Fruit fly (Drosophila melanogaster) whole organism, prepupa: ENCODE data around the gene CG12091.

Experiments used
- CG10631 ChIP-seq: fragments of 200-800 bp; sonication (Bioruptor generic); optimal IDR thresholded peaks from 2 replicates; lab custom pipeline; 2016; ENCODE audit warnings: missing biosample characterization, missing genetic modification characterization
- CG10669 ChIP-seq: fragments of 200-800 bp; sonication (Bioruptor generic); optimal IDR thresholded peaks from 3 replicates; lab custom pipeline; 2018; ENCODE audit warnings: missing biosample characterization, mild to moderate bottlenecking, missing genetic modification characterization, moderate library complexity
- CG15336 ChIP-seq: fragments of 200-800 bp; sonication (Bioruptor generic); IDR thresholded peaks from 2 replicates; pipeline ENCODE4 v1.3.6; 2022; ENCODE audit warnings: missing biosample characterization, missing genetic modification characterization
- CG16779 ChIP-seq: fragments of 200-800 bp; sonication (Bioruptor generic); optimal IDR thresholded peaks from 3 replicates; lab custom pipeline; 2017; ENCODE audit warnings: missing biosample characterization, mild to moderate bottlenecking, missing genetic modification characterization
- CG3032 ChIP-seq: fragments of 200-800 bp; optimal IDR thresholded peaks from 2 replicates; lab custom pipeline; 2019; ENCODE audit warnings: missing biosample characterization, mild to moderate bottlenecking, missing genetic modification characterization, moderate library complexity
- CG31627 ChIP-seq: fragments of 200-800 bp; sonication (Bioruptor generic); optimal IDR thresholded peaks from 3 replicates; lab custom pipeline; 2016; ENCODE audit warnings: missing biosample characterization, missing genetic modification characterization
- CG32006 ChIP-seq: fragments of 200-800 bp; sonication (Bioruptor generic); optimal IDR thresholded peaks from 3 replicates; lab custom pipeline; 2017; ENCODE audit warnings: missing biosample characterization, mild to moderate bottlenecking, missing genetic modification characterization
- CG34406 ChIP-seq: fragments of 200-800 bp; sonication (Bioruptor generic); optimal IDR thresholded peaks from 3 replicates; lab custom pipeline; 2016; ENCODE audit warnings: missing biosample characterization, missing genetic modification characterization
- CG3919 ChIP-seq: fragments of 200-800 bp; sonication (Bioruptor generic); optimal IDR thresholded peaks from 3 replicates; lab custom pipeline; 2016; ENCODE audit warnings: missing biosample characterization, missing genetic modification characterization
- CG4318 ChIP-seq: fragments of 200-800 bp; sonication (Bioruptor generic); optimal IDR thresholded peaks from 3 replicates; lab custom pipeline; 2017; ENCODE audit warnings: missing biosample characterization, mild to moderate bottlenecking, missing genetic modification characterization
- CG6163 ChIP-seq: fragments of 200-800 bp; sonication (Bioruptor generic); IDR thresholded peaks from 3 replicates; pipeline ENCODE4 v1.3.6; 2022; ENCODE audit warnings: missing biosample characterization, missing genetic modification characterization
- CG6276 ChIP-seq: fragments of 200-800 bp; sonication (Bioruptor generic); optimal IDR thresholded peaks from 2 replicates; lab custom pipeline; 2017; ENCODE audit warnings: missing biosample characterization, mild to moderate bottlenecking, missing genetic modification characterization
- CG6792 ChIP-seq: fragments of 200-800 bp; sonication (Bioruptor generic); optimal IDR thresholded peaks from 3 replicates; lab custom pipeline; 2016; ENCODE audit warnings: missing biosample characterization, missing genetic modification characterization
- CG6854 ChIP-seq: fragments of 200-800 bp; sonication (Bioruptor generic); optimal IDR thresholded peaks from 2 replicates; lab custom pipeline; 2017; ENCODE audit warnings: missing biosample characterization, mild to moderate bottlenecking, missing genetic modification characterization
- CG7368 ChIP-seq: fragments of 200-800 bp; sonication (Bioruptor generic); optimal IDR thresholded peaks from 3 replicates; lab custom pipeline; 2016; ENCODE audit warnings: missing biosample characterization, missing genetic modification characterization
- CG8119 ChIP-seq: fragments of 200-800 bp; sonication (Bioruptor generic); IDR thresholded peaks from 3 replicates; pipeline ENCODE4 v1.3.6; 2022; ENCODE audit warnings: missing biosample characterization, missing genetic modification characterization
- CG8319 ChIP-seq: fragments of 200-800 bp; sonication (Bioruptor generic); optimal IDR thresholded peaks from 3 replicates; lab custom pipeline; 2016; ENCODE audit warnings: missing biosample characterization, missing genetic modification characterization
- CG9139 ChIP-seq: fragments of 200-800 bp; sonication (Bioruptor generic); optimal IDR thresholded peaks from 3 replicates; lab custom pipeline; 2017; ENCODE audit warnings: missing biosample characterization, mild to moderate bottlenecking, missing genetic modification characterization
- Eip78C ChIP-seq: fragments of 200-800 bp; sonication (Bioruptor generic); peaks from one replicate; lab custom pipeline; 2016; ENCODE audit warnings: missing biosample characterization, missing genetic modification characterization
- Eip93F ChIP-seq: fragments of 200-800 bp; sonication (Bioruptor generic); optimal IDR thresholded peaks from 2 replicates; lab custom pipeline; 2016; ENCODE audit warnings: missing biosample characterization, mild to moderate bottlenecking, missing genetic modification characterization
- Ets21C ChIP-seq: fragments of 200-800 bp; sonication (Bioruptor generic); optimal IDR thresholded peaks from 3 replicates; lab custom pipeline; 2016; ENCODE audit warnings: missing biosample characterization, missing genetic modification characterization
- Ets96B ChIP-seq: fragments of 200-800 bp; optimal IDR thresholded peaks from 2 replicates; lab custom pipeline; 2019; ENCODE audit warnings: missing biosample characterization, mild to moderate bottlenecking, missing genetic modification characterization, moderate library complexity
- Gug ChIP-seq: fragments of 200-800 bp; sonication (Bioruptor generic); IDR thresholded peaks from 2 replicates; pipeline ENCODE4 v1.3.6; 2022; ENCODE audit warnings: missing biosample characterization, missing genetic modification characterization
- Hr38 ChIP-seq: sonication (Bioruptor generic); optimal IDR thresholded peaks from 2 replicates; lab custom pipeline; 2016; ENCODE audit warnings: missing biosample characterization, missing genetic modification characterization
- Lpt ChIP-seq: fragments of 200-800 bp; sonication (Bioruptor generic); optimal IDR thresholded peaks from 3 replicates; lab custom pipeline; 2016; ENCODE audit warnings: missing biosample characterization, missing genetic modification characterization
- OdsH ChIP-seq: fragments of 200-800 bp; sonication (Bioruptor generic); optimal IDR thresholded peaks from 3 replicates; lab custom pipeline; 2016; ENCODE audit warnings: missing biosample characterization, missing genetic modification characterization
- Smox ChIP-seq: fragments of 200-800 bp; sonication (Bioruptor generic); optimal IDR thresholded peaks from 3 replicates; lab custom pipeline; 2016; ENCODE audit warnings: missing biosample characterization, missing genetic modification characterization
- Sox102F ChIP-seq: fragments of 200-800 bp; sonication (Bioruptor generic); optimal IDR thresholded peaks from 2 replicates; lab custom pipeline; 2016; ENCODE audit warnings: missing biosample characterization, mild to moderate bottlenecking, missing genetic modification characterization
- Sox14 ChIP-seq: fragments of 200-800 bp; sonication (Bioruptor generic); optimal IDR thresholded peaks from 3 replicates; lab custom pipeline; 2016; ENCODE audit warnings: missing biosample characterization, missing genetic modification characterization
- Sox15 ChIP-seq: fragments of 200-800 bp; sonication (Bioruptor generic); optimal IDR thresholded peaks from 3 replicates; lab custom pipeline; 2016; ENCODE audit warnings: missing biosample characterization, missing genetic modification characterization
- achi ChIP-seq: fragments of 200-800 bp; sonication (Bioruptor generic); optimal IDR thresholded peaks from 3 replicates; lab custom pipeline; 2016; ENCODE audit warnings: missing biosample characterization, missing genetic modification characterization
- acj6 ChIP-seq: fragments of 200-800 bp; sonication (Bioruptor generic); optimal IDR thresholded peaks from 3 replicates; lab custom pipeline; 2016; ENCODE audit warnings: missing biosample characterization, missing genetic modification characterization
- eg ChIP-seq: fragments of 200-800 bp; sonication (Bioruptor generic); IDR thresholded peaks from 3 replicates; pipeline ENCODE4 v1.3.6; 2022; ENCODE audit warnings: missing biosample characterization, missing genetic modification characterization
- fd85E ChIP-seq: fragments of 200-800 bp; sonication (Bioruptor generic); optimal IDR thresholded peaks from 3 replicates; lab custom pipeline; 2016; ENCODE audit warnings: missing biosample characterization, missing genetic modification characterization
- fkh ChIP-seq: fragments of 200-800 bp; sonication (Bioruptor generic); optimal IDR thresholded peaks from 3 replicates; lab custom pipeline; 2017; ENCODE audit warnings: missing biosample characterization, mild to moderate bottlenecking, missing genetic modification characterization, moderate library complexity
- net ChIP-seq: fragments of 200-800 bp; sonication (Bioruptor generic); optimal IDR thresholded peaks from 3 replicates; lab custom pipeline; 2016; ENCODE audit warnings: missing biosample characterization, missing genetic modification characterization
- pdm3 ChIP-seq: fragments of 200-800 bp; sonication (Bioruptor generic); optimal IDR thresholded peaks from 3 replicates; lab custom pipeline; 2016; ENCODE audit warnings: missing biosample characterization, missing genetic modification characterization
- salr ChIP-seq, 2 experiments: fragments of 200-800 bp; sonication (Bioruptor generic); optimal IDR thresholded peaks; 3 replicates each; lab custom pipeline; 2016 to 2018; ENCODE audit warnings: missing biosample characterization in 2 of 2, missing genetic modification characterization in 2 of 2, mild to moderate bottlenecking in 1 of 2
- spab ChIP-seq: fragments of 200-800 bp; sonication (Bioruptor generic); optimal IDR thresholded peaks from 2 replicates; lab custom pipeline; 2017; ENCODE audit warnings: missing biosample characterization, mild to moderate bottlenecking, missing genetic modification characterization, missing genetic modification reagents
- ss ChIP-seq, 2 experiments: fragments of 200-800 bp; sonication (Bioruptor generic); optimal IDR thresholded peaks; 2 replicates in 1 of 2; 3 replicates in 1 of 2; lab custom pipeline; 2017 to 2018; ENCODE audit warnings: mild to moderate bottlenecking in 2 of 2, missing biosample characterization in 2 of 2, missing genetic modification characterization in 2 of 2, moderate library complexity in 1 of 2
- svp ChIP-seq: fragments of 200-800 bp; sonication (Bioruptor generic); peaks from one replicate; lab custom pipeline; 2016; ENCODE audit warnings: missing biosample characterization, missing genetic modification characterization
- topi ChIP-seq: fragments of 200-800 bp; sonication (Bioruptor generic); optimal IDR thresholded peaks from 3 replicates; lab custom pipeline; 2016; ENCODE audit warnings: missing biosample characterization, missing genetic modification characterization
- vri ChIP-seq: fragments of 200-800 bp; sonication (Bioruptor generic); optimal IDR thresholded peaks from 3 replicates; lab custom pipeline; 2016; ENCODE audit warnings: missing biosample characterization, mild to moderate bottlenecking, missing genetic modification characterization

The CG12091 gene

DNA sequence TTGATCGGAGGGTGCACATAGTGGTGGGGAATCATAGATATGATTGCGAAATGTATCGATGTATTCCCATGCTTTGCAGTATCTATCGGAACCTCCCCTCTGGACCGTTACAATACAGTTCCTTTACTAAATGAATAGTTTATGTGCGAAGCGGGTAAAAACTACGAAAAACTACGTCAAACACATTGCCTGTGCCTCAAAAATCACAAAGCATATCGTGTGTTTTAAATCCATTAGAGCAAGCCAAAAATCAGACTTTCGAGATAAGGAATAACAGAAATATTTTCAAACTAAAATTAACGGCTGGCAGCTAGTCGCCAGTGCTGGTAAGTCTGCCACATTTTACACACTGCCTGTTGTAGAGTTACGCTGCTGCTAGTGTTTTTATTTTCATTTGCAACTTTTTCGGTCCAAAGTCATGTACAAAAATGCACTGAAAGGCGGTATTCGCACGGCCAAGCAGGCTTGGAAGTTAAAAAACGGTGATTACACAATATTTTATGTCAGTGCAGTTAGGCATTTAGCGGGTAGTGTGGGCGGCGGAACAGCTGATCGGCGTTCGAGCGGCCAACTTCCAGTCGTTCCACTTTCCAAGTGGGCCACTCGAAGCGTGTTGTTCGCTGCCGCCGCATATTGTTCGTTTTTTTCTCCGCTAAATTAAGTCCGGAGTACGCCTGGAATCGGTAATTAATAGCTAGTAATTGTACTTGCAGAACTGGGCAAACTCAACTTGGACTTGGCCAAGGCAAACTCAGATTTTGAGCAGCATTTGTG lies 19.2 kb downstream of the CG12091 start (continued):
- TF ChIP-seq Eip93F (GFP tag; lab: Kevin White, UChicago), result no peak
- peak; percentile 65 for TF ChIP-seq CG6792 (GFP tag; lab: Kevin White, UChicago)
- peak; percentile 74 for TF ChIP-seq Gug (GFP tag; lab: Robert Waterston, UW)
- peak; percentile 57 for TF ChIP-seq CG8319 (GFP tag; lab: Kevin White, UChicago)
- peak; percentile 72 for TF ChIP-seq fd85E
- peak; percentile 64 for TF ChIP-seq vri (GFP tag; lab: Kevin White, UChicago)
- TF ChIP-seq Ets96B (tag; lab: Kevin White, UChicago), result peak; percentile 59
- peak; percentile 82 for TF ChIP-seq svp (GFP tag; lab: Kevin White, UChicago)
- peak; percentile 73 for TF ChIP-seq CG15336 (GFP tag; lab: Robert Waterston, UW)
- peak; percentile 45 for TF ChIP-seq CG9139
- TF ChIP-seq, all 60 proteins: peak for 53

DNA sequence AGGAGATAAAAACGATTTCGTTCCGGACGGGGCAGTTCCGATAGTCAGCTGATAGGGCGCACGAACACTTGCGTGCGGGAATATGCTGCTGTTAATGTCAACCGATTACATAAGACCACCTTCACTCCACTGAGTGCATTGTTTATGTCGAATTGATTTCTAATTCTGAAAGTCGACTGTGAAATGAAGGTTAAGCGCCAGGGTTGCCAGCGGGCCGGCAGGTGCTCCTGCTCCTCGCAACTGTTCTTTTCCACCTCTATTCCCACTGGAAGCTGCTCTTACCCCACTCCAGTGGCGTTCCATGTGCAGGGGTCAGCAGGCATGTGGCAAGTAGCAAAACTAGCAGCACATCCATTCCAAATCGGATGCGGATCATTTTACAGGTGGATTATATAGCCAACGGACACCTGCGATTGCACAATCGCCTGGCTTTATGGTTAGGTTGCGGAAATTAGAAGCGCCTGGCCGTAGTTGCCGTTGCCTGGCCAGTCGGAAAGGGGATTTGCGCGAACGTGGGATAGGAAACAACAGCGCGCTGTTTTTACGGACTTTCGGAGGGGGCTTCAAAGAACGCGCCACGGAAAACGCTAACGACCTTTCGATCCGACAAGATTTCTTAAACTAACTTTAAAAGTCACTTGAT lies 19.9 kb downstream of the CG12091 start, which contains the start of gene cue:
cue (minus strand) TSS at position 641 of the 643 bp plus-strand sequence.
- TF ChIP-seq svp (GFP tag; lab: Kevin White, UChicago) (peak; percentile 44), pdm3 (no peak), vri (GFP tag; lab: Kevin White, UChicago) (peak; percentile 20)

DNA sequence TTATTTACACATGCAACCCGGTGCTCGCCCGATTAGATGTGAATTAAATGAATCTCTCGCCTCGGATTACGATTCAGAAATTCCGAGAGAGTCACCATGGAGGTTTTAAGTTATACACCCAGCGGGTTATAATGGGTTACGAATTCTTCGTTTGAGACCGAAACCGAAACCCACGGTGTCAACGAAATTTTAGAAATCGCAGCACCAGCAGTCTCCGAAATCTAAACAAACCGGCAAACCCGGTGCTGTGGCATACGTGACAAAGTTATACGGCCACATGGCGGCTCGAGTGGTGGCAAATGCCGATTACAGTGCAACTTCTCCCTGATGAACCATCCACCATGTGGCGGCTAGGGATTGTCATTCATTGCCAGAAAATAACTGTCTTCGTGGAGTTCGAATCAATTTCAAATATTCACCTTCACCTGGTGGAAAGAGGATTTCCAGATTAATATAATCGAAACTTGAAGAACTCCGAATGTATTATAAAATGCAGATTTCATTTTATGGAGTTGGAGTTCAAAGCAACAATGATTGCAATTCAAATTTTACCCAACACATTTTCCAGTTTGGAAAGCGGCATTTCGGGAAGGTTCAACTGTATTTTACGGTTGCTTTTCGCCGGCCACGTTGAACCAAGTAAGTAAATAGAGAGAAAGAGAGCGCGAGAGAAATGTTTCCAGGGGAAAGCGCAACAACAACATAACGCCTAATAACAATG lies 20.7 kb downstream of the CG12091 start:
- TF ChIP-seq CG3919 (GFP tag; lab: Kevin White, UChicago) (peak; percentile 72), Sox15 (GFP tag; lab: Kevin White, UChicago) (peak; percentile 20), CG4318 (GFP tag; lab: Kevin White, UChicago) (peak; percentile 81), CG3032 (peak; percentile 39), Eip78C (GFP tag; lab: Kevin White, UChicago) (peak; percentile 81), acj6 (GFP tag; lab: Kevin White, UChicago) (peak; percentile 65), CG8319 (GFP tag; lab: Kevin White, UChicago) (no peak), OdsH (GFP tag; lab: Kevin White, UChicago) (peak; percentile 69), spab (GFP tag; lab: Kevin White, UChicago) (peak; percentile 6), Sox102F (GFP tag; lab: Kevin White, UChicago) (peak; percentile 65), topi (GFP tag; lab: Kevin White, UChicago) (peak; percentile 49), CG7368 (GFP tag; lab: Kevin White, UChicago) (peak; percentile 48), Hr38 (GFP tag; lab: Kevin White, UChicago) (peak; percentile 11), Sox14 (peak; percentile 70), CG16779 (no peak), achi (GFP tag; lab: Kevin White, UChicago) (peak; percentile 73), fkh (GFP tag; lab: Kevin White, UChicago) (peak; percentile 77), CG34406 (peak; percentile 33), Smox (GFP tag; lab: Kevin White, UChicago) (peak; percentile 53), ss (GFP tag; optimal IDR thresholded peaks at IDR 0.05; lab: Kevin White, UChicago) (peak in 1 of 2 experiments; percentile 24), Ets21C (GFP tag; lab: Kevin White, UChicago) (peak; percentile 25), CG6276 (peak; percentile 83), Lpt (GFP tag; lab: Kevin White, UChicago) (peak; percentile 68), CG31627 (peak; percentile 63), eg (GFP tag; lab: Robert Waterston, UW) (peak; percentile 82), svp (GFP tag; lab: Kevin White, UChicago) (peak; percentile 60), Gug (GFP tag; lab: Robert Waterston, UW) (peak; percentile 55), CG10631 (GFP tag; lab: Kevin White, UChicago) (peak; percentile 52), CG6163 (GFP tag; lab: Robert Waterston, UW) (0 out of 3 replicates have a peak, but pooled peaks have one; percentile 26), CG10669 (GFP tag; lab: Kevin White, UChicago) (peak; percentile 51), CG8119 (GFP tag; lab: Robert Waterston, UW) (peak; percentile 86), CG32006 (GFP tag; lab: Kevin White, UChicago) (peak; percentile 94), Ets96B (tag; lab: Kevin White, UChicago) (peak; percentile 35), CG15336 (GFP tag; lab: Robert Waterston, UW) (peak; percentile 81), net (peak; percentile 65), CG6854 (GFP tag; lab: Kevin White, UChicago) (peak; percentile 0), Eip93F (GFP tag; lab: Kevin White, UChicago) (no peak), salr (GFP tag; optimal IDR thresholded peaks at IDR 0.05; lab: Kevin White, UChicago) (peak in 1 of 2 experiments; percentile 75)
